Worm (Caenorhabditis elegans): ENCODE results near the gene F25B4.7.

ce11 chrV:5708331-5708730 lies 21.3 kb upstream of the F25B4.7 start:
- TF ChIP-seq C04F5.9 (tag; optimal IDR thresholded peaks at IDR 0.05) (no peak), nhr-11 (tag; optimal IDR thresholded peaks at IDR 0.05) (no peak), nhr-237 (tag; optimal IDR thresholded peaks at IDR 0.05) (no peak), nhr-77 (tag; optimal IDR thresholded peaks at IDR 0.05) (no peak), lin-13 (GFP tag; optimal IDR thresholded peaks at IDR 0.05) (no peak), unc-130 (tag; optimal IDR thresholded peaks at IDR 0.05) (no peak), tbx-2 (tag; optimal IDR thresholded peaks at IDR 0.05) (no peak), unc-62 (GFP tag; optimal IDR thresholded peaks at IDR 0.05) (no peak), nhr-90 (tag; optimal IDR thresholded peaks at IDR 0.05; ENCODE audit: poor library complexity) (no peak), ceh-90 (tag; optimal IDR thresholded peaks at IDR 0.05) (no peak), ztf-11 (tag; optimal IDR thresholded peaks at IDR 0.05) (no peak)
